Fruit fly (Drosophila melanogaster) whole organism, prepupa: ENCODE measurements around the gene Ude.
A peak's percentile ranks its signal among the peaks of the same experiment; 100 is the strongest.

ENCODE experiments used
- Blimp-1 ChIP-seq: fragments of 200-800 bp; sonication (Bioruptor generic); optimal IDR thresholded peaks from 3 replicates; lab custom pipeline; 2017; ENCODE audit warnings: missing biosample characterization, missing genetic modification characterization, mild to moderate bottlenecking, moderate library complexity, missing genetic modification reagents
- CG11294 ChIP-seq: fragments of 200-800 bp; sonication (Bioruptor generic); IDR thresholded peaks from 2 replicates; pipeline ENCODE4 v1.3.6; 2022; ENCODE audit warnings: missing biosample characterization, missing genetic modification characterization
- CG34406 ChIP-seq: fragments of 200-800 bp; sonication (Bioruptor generic); optimal IDR thresholded peaks from 3 replicates; lab custom pipeline; 2016; ENCODE audit warnings: missing biosample characterization, missing genetic modification characterization
- CG6276 ChIP-seq: fragments of 200-800 bp; sonication (Bioruptor generic); optimal IDR thresholded peaks from 2 replicates; lab custom pipeline; 2017; ENCODE audit warnings: missing biosample characterization, mild to moderate bottlenecking, missing genetic modification characterization
- CG6792 ChIP-seq: fragments of 200-800 bp; sonication (Bioruptor generic); optimal IDR thresholded peaks from 3 replicates; lab custom pipeline; 2016; ENCODE audit warnings: missing biosample characterization, missing genetic modification characterization
- CG6854 ChIP-seq: fragments of 200-800 bp; sonication (Bioruptor generic); optimal IDR thresholded peaks from 2 replicates; lab custom pipeline; 2017; ENCODE audit warnings: missing biosample characterization, mild to moderate bottlenecking, missing genetic modification characterization
- Ets21C ChIP-seq: fragments of 200-800 bp; sonication (Bioruptor generic); optimal IDR thresholded peaks from 3 replicates; lab custom pipeline; 2016; ENCODE audit warnings: missing biosample characterization, missing genetic modification characterization
- OdsH ChIP-seq: fragments of 200-800 bp; sonication (Bioruptor generic); optimal IDR thresholded peaks from 3 replicates; lab custom pipeline; 2016; ENCODE audit warnings: missing biosample characterization, missing genetic modification characterization
- Smox ChIP-seq: fragments of 200-800 bp; sonication (Bioruptor generic); optimal IDR thresholded peaks from 3 replicates; lab custom pipeline; 2016; ENCODE audit warnings: missing biosample characterization, missing genetic modification characterization
- achi ChIP-seq: fragments of 200-800 bp; sonication (Bioruptor generic); optimal IDR thresholded peaks from 3 replicates; lab custom pipeline; 2016; ENCODE audit warnings: missing biosample characterization, missing genetic modification characterization
- acj6 ChIP-seq: fragments of 200-800 bp; sonication (Bioruptor generic); optimal IDR thresholded peaks from 3 replicates; lab custom pipeline; 2016; ENCODE audit warnings: missing biosample characterization, missing genetic modification characterization
- dac ChIP-seq: fragments of 200-800 bp; sonication (Bioruptor generic); optimal IDR thresholded peaks from 2 replicates; lab custom pipeline; 2017; ENCODE audit warnings: missing biosample characterization, mild to moderate bottlenecking, missing genetic modification characterization
- eg ChIP-seq: fragments of 200-800 bp; sonication (Bioruptor generic); IDR thresholded peaks from 3 replicates; pipeline ENCODE4 v1.3.6; 2022; ENCODE audit warnings: missing biosample characterization, missing genetic modification characterization
- fd59A ChIP-seq: fragments of 200-800 bp; sonication (Bioruptor generic); optimal IDR thresholded peaks from 2 replicates; lab custom pipeline; 2017; ENCODE audit warnings: missing biosample characterization, mild to moderate bottlenecking, missing genetic modification characterization, missing genetic modification reagents
- lz ChIP-seq: fragments of 200-800 bp; sonication (Bioruptor generic); optimal IDR thresholded peaks from 3 replicates; lab custom pipeline; 2016; ENCODE audit warnings: missing biosample characterization, missing genetic modification characterization
- svp ChIP-seq: fragments of 200-800 bp; sonication (Bioruptor generic); peaks from one replicate; lab custom pipeline; 2016; ENCODE audit warnings: missing biosample characterization, missing genetic modification characterization

Gene Ude

dm6 chr3R:24764971-24765370 is 34.5 kb downstream of the Ude start, which contains the start of gene AstA:
TSS of gene AstA (minus strand) at chr3R:24765071.
- TF ChIP-seq OdsH (GFP tag; lab: Kevin White, UChicago), result no peak
- TF ChIP-seq fd59A (GFP tag; lab: Kevin White, UChicago), result no peak
- TF ChIP-seq lz (GFP tag; lab: Kevin White, UChicago), result no peak
- no peak for TF ChIP-seq Blimp-1 (GFP tag; lab: Kevin White, UChicago)
- TF ChIP-seq acj6 (GFP tag; lab: Kevin White, UChicago), result no peak
- no peak for TF ChIP-seq Ets21C (GFP tag; lab: Kevin White, UChicago)
- no peak for TF ChIP-seq CG34406 (GFP tag; lab: Kevin White, UChicago)
- TF ChIP-seq CG6276 (GFP tag; lab: Kevin White, UChicago), result no peak
- TF ChIP-seq achi (GFP tag; lab: Kevin White, UChicago), result no peak
- TF ChIP-seq CG6792, result no peak
- no peak for TF ChIP-seq CG11294 (GFP tag; lab: Robert Waterston, UW)
- no peak for TF ChIP-seq CG6854 (GFP tag; lab: Kevin White, UChicago)
- TF ChIP-seq, all 60 proteins: peak for 0

- no peak for TF ChIP-seq eg (GFP tag; lab: Robert Waterston, UW)
- TF ChIP-seq Smox (GFP tag; lab: Kevin White, UChicago), result peak; percentile 12
- peak; percentile 30 for TF ChIP-seq svp
Observed at dm6 chr3R:24753561-24754027, 45.9 kb downstream of the Ude start, which contains the start of gene asp. TSS of gene asp (plus strand) at chr3R:24753849.

dm6 chr3R:24749055-24749992 is 50.1 kb downstream of the Ude start, which contains the start of gene tld:
TSS of gene tld (plus strand) at chr3R:24749731.
- TF ChIP-seq svp (peak; percentile 13), Blimp-1 (GFP tag; lab: Kevin White, UChicago) (peak; percentile 93), dac (GFP tag; lab: Kevin White, UChicago) (no peak)
- TF ChIP-seq, all 60 proteins: peak for 2
